Fruit fly (Drosophila melanogaster): ENCODE measurements around the gene CG17129.

CG17129 gene

DNA sequence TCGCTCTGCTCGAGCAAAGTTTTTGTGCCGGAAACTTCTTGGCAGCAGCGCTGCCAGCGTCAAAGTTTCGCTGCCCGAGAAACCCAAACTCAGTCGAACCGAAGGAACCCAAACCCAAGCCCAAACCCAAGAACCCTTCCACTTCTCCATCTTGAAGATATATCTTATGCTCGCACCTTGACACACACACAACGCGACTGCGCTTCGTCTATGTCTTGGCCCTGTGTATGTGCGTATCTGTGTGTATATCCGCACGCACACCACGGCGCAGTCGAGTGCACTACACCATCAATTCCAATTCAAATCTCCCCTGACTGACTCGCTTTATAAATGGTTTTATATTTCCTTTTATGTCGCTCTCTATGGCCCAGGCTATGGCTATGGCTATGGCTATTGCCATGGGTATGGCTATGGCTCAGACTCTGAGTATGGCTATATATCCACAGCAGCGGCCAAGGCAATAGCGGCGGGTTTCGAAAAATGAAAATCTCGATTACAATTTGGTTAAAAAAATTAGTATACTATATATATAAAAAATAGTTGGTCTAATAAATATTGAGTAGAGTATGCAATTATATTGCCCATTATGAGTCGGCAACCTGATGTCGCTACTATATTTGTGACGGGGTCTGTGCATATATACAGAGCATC is 16.4 kb upstream of the CG17129 start (continued):
- TF ChIP-seq ara (GFP tag; IDR thresholded peaks at IDR 0.05) (peak; percentile 97), CG13894 (tag; optimal IDR thresholded peaks at IDR 0.05) (peak; percentile 100), H2.0 (GFP tag; IDR thresholded peaks at IDR 0.05) (peak; percentile 94), CG1529 (GFP tag; optimal IDR thresholded peaks at IDR 0.05) (peak; percentile 93), crp (GFP tag; optimal IDR thresholded peaks at IDR 0.05) (peak in 1 of 2 experiments; percentile 57), luna (GFP tag; optimal IDR thresholded peaks at IDR 0.05) (no peak), CG31388 (GFP tag; optimal IDR thresholded peaks at IDR 0.05) (peak; percentile 90), D (optimal IDR thresholded peaks at IDR 0.05) (no peak), D (GFP tag; optimal IDR thresholded peaks at IDR 0.05) (peak; percentile 96), sc (optimal IDR thresholded peaks at IDR 0.05) (no peak), sc (GFP tag; optimal IDR thresholded peaks at IDR 0.05) (peak; percentile 93), CG12299 (tag; optimal IDR thresholded peaks at IDR 0.05) (peak; percentile 92), NfI (GFP tag; optimal IDR thresholded peaks at IDR 0.05) (peak; percentile 93), pita (GFP tag; optimal IDR thresholded peaks at IDR 0.05) (no peak), z (GFP tag; IDR thresholded peaks at IDR 0.05) (peak; percentile 30; the same call in 1 of the 3 replicates), lmd (GFP tag; IDR thresholded peaks at IDR 0.05) (peak; percentile 95), CG9817 (tag; optimal IDR thresholded peaks at IDR 0.05) (peak; percentile 93), CG8388 (GFP tag; optimal IDR thresholded peaks at IDR 0.05) (peak; percentile 95), CG12942 (GFP tag; optimal IDR thresholded peaks at IDR 0.05) (peak; percentile 80), MBD-R2 (GFP tag; IDR thresholded peaks at IDR 0.05) (peak; percentile 83), Oaz (GFP tag; IDR thresholded peaks at IDR 0.05) (peak; percentile 88), HmgZ (tag; optimal IDR thresholded peaks at IDR 0.05) (peak; percentile 96), CG34376 (GFP tag; optimal IDR thresholded peaks at IDR 0.05) (peak; percentile 69), dmrt99B (tag; optimal IDR thresholded peaks at IDR 0.05) (peak; percentile 97), B-H2 (GFP tag; optimal IDR thresholded peaks at IDR 0.05) (peak; percentile 25), CG1233 (GFP tag; optimal IDR thresholded peaks at IDR 0.05) (peak; percentile 97), Aef1 (GFP tag; IDR thresholded peaks at IDR 0.05) (peak; percentile 93), ranshi (GFP tag; IDR thresholded peaks at IDR 0.05) (peak; percentile 97), odd (GFP tag; optimal IDR thresholded peaks at IDR 0.05) (peak; percentile 95), CG11723 (GFP tag; optimal IDR thresholded peaks at IDR 0.05) (peak; percentile 93), CG1603 (tag; optimal IDR thresholded peaks at IDR 0.05) (peak; percentile 80), CG4820 (GFP tag; optimal IDR thresholded peaks at IDR 0.05) (peak; percentile 94), bsh (GFP tag; optimal IDR thresholded peaks at IDR 0.05) (peak; percentile 96 to 97), CG30431 (GFP tag; optimal IDR thresholded peaks at IDR 0.05) (peak; percentile 95), CG2199 (GFP tag; IDR thresholded peaks at IDR 0.05) (peak; percentile 90), E2f1 (GFP tag; IDR thresholded peaks at IDR 0.05) (peak; percentile 95), Myb (GFP tag; optimal IDR thresholded peaks at IDR 0.05) (peak; percentile 11), CG4424 (GFP tag; optimal IDR thresholded peaks at IDR 0.05) (peak; percentile 96), CG5180 (GFP tag; optimal IDR thresholded peaks at IDR 0.05) (peak; percentile 85), C15 (GFP tag; IDR thresholded peaks at IDR 0.05) (peak; percentile 90), fu2 (GFP tag; optimal IDR thresholded peaks at IDR 0.05) (no peak), jumu (GFP tag; optimal IDR thresholded peaks at IDR 0.05) (no peak), CG7963 (GFP tag; IDR thresholded peaks at IDR 0.05; ENCODE audit: partially characterized antibody) (no peak), zen (tag; optimal IDR thresholded peaks at IDR 0.05) (peak; percentile 96), CG11398 (GFP tag; optimal IDR thresholded peaks at IDR 0.05) (peak; percentile 47), maf-S (GFP tag; optimal IDR thresholded peaks at IDR 0.05) (no peak), Tbp (GFP tag; optimal IDR thresholded peaks at IDR 0.05) (no peak), CG2875 (GFP tag; optimal IDR thresholded peaks at IDR 0.05) (peak; percentile 97), Gug (GFP tag; IDR thresholded peaks at IDR 0.05) (peak; percentile 93), mam (GFP tag; optimal IDR thresholded peaks at IDR 0.05) (peak; percentile 51)
